Worm (Caenorhabditis elegans) whole organism, mixed stage, embryonic: ENCODE data around the gene F59B2.13.

Experiments used
- M03D4.4 ChIP-seq: sonication (generic microtip); optimal IDR thresholded peaks from 2 replicates; lab custom pipeline; 2017; ENCODE audit warnings: mild to moderate bottlenecking, missing genetic modification characterization, missing compliant biosample characterization
- bed-3 ChIP-seq: fragments of 200-800 bp; sonication (Bioruptor generic); optimal IDR thresholded peaks from 3 replicates; lab custom pipeline; 2018; ENCODE audit warnings: mild to moderate bottlenecking, missing genetic modification characterization, moderate library complexity, missing compliant biosample characterization
- blmp-1 ChIP-seq: fragments of 150-350 bp; optimal IDR thresholded peaks from 2 replicates; lab custom pipeline; 2014; ENCODE audit warnings: missing biosample characterization, missing genetic modification characterization
- ceh-39 ChIP-seq: fragments of 150-350 bp; optimal IDR thresholded peaks from 2 replicates; lab custom pipeline; 2014; ENCODE audit warnings: missing biosample characterization, missing genetic modification characterization
- ceh-43 ChIP-seq: fragments of 200-800 bp; sonication (Bioruptor generic); optimal IDR thresholded peaks from 2 replicates; lab custom pipeline; 2018; ENCODE audit warnings: mild to moderate bottlenecking, missing genetic modification characterization, moderate library complexity, missing compliant biosample characterization
- ceh-83 ChIP-seq: fragments of 200-800 bp; sonication (Bioruptor generic); optimal IDR thresholded peaks from 2 replicates; lab custom pipeline; 2018; ENCODE audit warnings: mild to moderate bottlenecking, missing genetic modification characterization, missing compliant biosample characterization
- ces-1 ChIP-seq: fragments of 150-350 bp; optimal IDR thresholded peaks from 2 replicates; lab custom pipeline; 2014; ENCODE audit warnings: missing biosample characterization, missing genetic modification reagents, missing genetic modification characterization
- cnd-1 ChIP-seq: fragments of 200-800 bp; sonication (Bioruptor generic); optimal IDR thresholded peaks from 2 replicates; lab custom pipeline; 2018; ENCODE audit warnings: mild to moderate bottlenecking, missing genetic modification characterization, missing compliant biosample characterization
- drap-1 ChIP-seq: fragments of 200-800 bp; sonication (Bioruptor generic); optimal IDR thresholded peaks from 3 replicates; lab custom pipeline; 2018; ENCODE audit warnings: mild to moderate bottlenecking, missing genetic modification characterization, missing compliant biosample characterization
- elt-1 ChIP-seq: sonication (generic microtip); optimal IDR thresholded peaks from 2 replicates; lab custom pipeline; 2017; ENCODE audit warnings: missing genetic modification characterization, mild to moderate bottlenecking, missing compliant biosample characterization, antibody characterized with exemption, moderate library complexity, borderline replicate concordance; ENCODE audit not compliant: insufficient read depth
- elt-3 ChIP-seq: fragments of 150-350 bp; optimal IDR thresholded peaks from 2 replicates; lab custom pipeline; 2014; ENCODE audit warnings: missing biosample characterization, missing genetic modification characterization
- flh-1 ChIP-seq: fragments of 200-800 bp; sonication (Bioruptor generic); optimal IDR thresholded peaks from 2 replicates; lab custom pipeline; 2018; ENCODE audit warnings: mild to moderate bottlenecking, missing genetic modification characterization, moderate library complexity, missing compliant biosample characterization
- ham-2 ChIP-seq: fragments of 200-800 bp; sonication (Bioruptor generic); optimal IDR thresholded peaks from 2 replicates; lab custom pipeline; 2018; ENCODE audit warnings: mild to moderate bottlenecking, missing genetic modification characterization, missing compliant biosample characterization
- hlh-1 ChIP-seq: fragments of 150-350 bp; optimal IDR thresholded peaks from 2 replicates; lab custom pipeline; 2014; ENCODE audit warnings: missing biosample characterization, missing genetic modification reagents, missing genetic modification characterization
- lin-13 ChIP-seq: fragments of 150-350 bp; optimal IDR thresholded peaks from 2 replicates; lab custom pipeline; 2014; ENCODE audit warnings: missing biosample characterization, missing genetic modification characterization
- lin-32 ChIP-seq: fragments of 200-800 bp; sonication (Bioruptor generic); optimal IDR thresholded peaks from 2 replicates; lab custom pipeline; 2018; ENCODE audit warnings: mild to moderate bottlenecking, missing genetic modification characterization, missing compliant biosample characterization
- lsy-2 ChIP-seq: fragments of 150-350 bp; optimal IDR thresholded peaks from 2 replicates; lab custom pipeline; 2014; ENCODE audit warnings: missing biosample characterization, missing genetic modification characterization
- mab-5 ChIP-seq: fragments of 150-350 bp; optimal IDR thresholded peaks from 2 replicates; lab custom pipeline; 2014; ENCODE audit warnings: missing biosample characterization, missing genetic modification characterization
- mep-1 ChIP-seq: fragments of 150-350 bp; optimal IDR thresholded peaks from 2 replicates; lab custom pipeline; 2017; ENCODE audit warnings: missing biosample characterization, missing genetic modification reagents, missing genetic modification characterization, inconsistent platforms
- mls-2 ChIP-seq: sonication (generic microtip); optimal IDR thresholded peaks from 2 replicates; lab custom pipeline; 2016; ENCODE audit warnings: mild to moderate bottlenecking, missing genetic modification characterization, moderate library complexity, missing compliant biosample characterization
- nhr-12 ChIP-seq: fragments of 150-350 bp; optimal IDR thresholded peaks from 2 replicates; lab custom pipeline; 2014; ENCODE audit warnings: missing biosample characterization, missing genetic modification characterization
- nhr-2 ChIP-seq: fragments of 150-350 bp; optimal IDR thresholded peaks from 2 replicates; lab custom pipeline; 2014; ENCODE audit warnings: missing biosample characterization, missing genetic modification characterization
- nhr-237 ChIP-seq: fragments of 150-350 bp; optimal IDR thresholded peaks from 2 replicates; lab custom pipeline; 2014; ENCODE audit warnings: missing biosample characterization, missing genetic modification characterization
- nhr-28 ChIP-seq: fragments of 150-350 bp; optimal IDR thresholded peaks from 2 replicates; lab custom pipeline; 2014; ENCODE audit warnings: missing biosample characterization, missing genetic modification characterization
- nhr-76 ChIP-seq: sonication (generic microtip); optimal IDR thresholded peaks from 2 replicates; lab custom pipeline; 2017; ENCODE audit warnings: missing biosample characterization, missing genetic modification characterization
- pha-4 ChIP-seq: fragments of 150-350 bp; optimal IDR thresholded peaks from 2 replicates; lab custom pipeline; 2018; ENCODE audit warnings: missing biosample characterization, missing genetic modification reagents, missing genetic modification characterization
- sem-2 ChIP-seq: fragments of 200-800 bp; sonication (Bioruptor generic); optimal IDR thresholded peaks from 2 replicates; lab custom pipeline; 2018; ENCODE audit warnings: mild to moderate bottlenecking, missing genetic modification characterization, missing compliant biosample characterization
- snpc-4 ChIP-seq: fragments of 150-350 bp; optimal IDR thresholded peaks from 2 replicates; lab custom pipeline; 2014; ENCODE audit warnings: missing biosample characterization, missing genetic modification characterization
- sptf-1 ChIP-seq: sonication (generic microtip); optimal IDR thresholded peaks from 2 replicates; lab custom pipeline; 2017; ENCODE audit warnings: mild to moderate bottlenecking, missing genetic modification characterization, moderate library complexity, missing compliant biosample characterization
- tbx-8 ChIP-seq: fragments of 200-800 bp; sonication (Bioruptor generic); optimal IDR thresholded peaks from 2 replicates; lab custom pipeline; 2018; ENCODE audit warnings: mild to moderate bottlenecking, missing genetic modification characterization, moderate library complexity, missing compliant biosample characterization
- unc-120 ChIP-seq: sonication (generic microtip); optimal IDR thresholded peaks from 2 replicates; lab custom pipeline; 2017; ENCODE audit warnings: missing genetic modification characterization, missing compliant biosample characterization; ENCODE audit not compliant: poor library complexity, severe bottlenecking
- unc-39 ChIP-seq: fragments of 150-350 bp; optimal IDR thresholded peaks from 2 replicates; lab custom pipeline; 2014; ENCODE audit warnings: missing biosample characterization, missing genetic modification characterization
- unc-62 ChIP-seq: fragments of 150-350 bp; optimal IDR thresholded peaks from 2 replicates; lab custom pipeline; 2014; ENCODE audit warnings: missing biosample characterization, missing genetic modification reagents, missing genetic modification characterization
- zip-8 ChIP-seq: fragments of 150-350 bp; optimal IDR thresholded peaks from 2 replicates; lab custom pipeline; 2014; ENCODE audit warnings: missing biosample characterization, missing genetic modification characterization
- ztf-11 ChIP-seq: fragments of 150-350 bp; optimal IDR thresholded peaks from 2 replicates; lab custom pipeline; 2014; ENCODE audit warnings: missing biosample characterization, missing genetic modification characterization

The F59B2.13 gene

ce11 chrIII:9054414-9055147 lies 27.7 kb upstream of the F59B2.13 start, which contains the start of gene cls-2:
TSS of gene cls-2 (plus strand) at chrIII:9055048.
- TF ChIP-seq mls-2 (tag; lab: Kevin White, UChicago) (no peak), elt-3 (tag; lab: Kevin White, UChicago) (no peak), cnd-1 (no peak), nhr-12 (tag; lab: Kevin White, UChicago) (no peak), unc-120 (tag; lab: Kevin White, UChicago) (peak; percentile 10), zip-8 (no peak), bed-3 (GFP tag; lab: Kevin White, UChicago) (no peak), ztf-11 (tag; lab: Kevin White, UChicago) (no peak), mep-1 (peak; percentile 7), lin-13 (tag; lab: Kevin White, UChicago) (no peak), snpc-4 (no peak), ceh-83 (no peak), flh-1 (GFP tag; lab: Kevin White, UChicago) (no peak)

DNA sequence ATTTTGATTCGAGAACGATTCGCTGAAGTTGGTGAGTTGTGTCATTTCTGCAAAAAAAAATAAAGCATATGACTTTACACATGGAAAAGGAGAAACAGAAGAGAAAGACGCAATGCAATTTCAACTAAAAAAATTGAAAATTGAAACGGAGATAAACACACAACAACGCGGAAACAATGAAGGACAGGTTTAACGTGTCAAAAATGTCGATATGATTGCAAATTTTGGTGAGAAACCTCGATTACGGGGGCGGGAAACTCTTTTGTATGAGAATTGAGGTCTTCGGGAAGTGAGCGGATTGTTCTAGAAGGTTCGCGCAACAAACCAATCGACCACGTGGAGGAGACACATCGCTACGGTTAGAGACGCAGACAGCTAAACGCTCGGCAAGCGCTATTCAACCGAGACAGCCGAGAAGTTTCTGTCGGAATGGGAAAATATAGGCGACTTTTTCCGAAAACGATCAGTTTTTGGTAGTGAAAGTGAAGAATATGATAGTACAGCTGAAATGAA lies 26.9 kb upstream of the F59B2.13 start, which contains the start of gene R107.5:
Gene R107.5, minus strand, starts transcription at position 51 of the 513 bp plus-strand sequence.
- peak; percentile 89 for TF ChIP-seq lin-13 (tag; lab: Kevin White, UChicago)
- peak; percentile 74 for TF ChIP-seq ces-1 (GFP tag; lab: Kevin White, UChicago)
- TF ChIP-seq flh-1 (GFP tag; lab: Kevin White, UChicago), result no peak
- TF ChIP-seq tbx-8 (GFP tag; lab: Kevin White, UChicago), result no peak
- TF ChIP-seq nhr-12 (tag; lab: Kevin White, UChicago), result no peak
- peak; percentile 97 for TF ChIP-seq pha-4 (tag; lab: Kevin White, UChicago)
- TF ChIP-seq mab-5 (tag; lab: Kevin White, UChicago), result no peak
- no peak for TF ChIP-seq lin-32 (GFP tag; lab: Kevin White, UChicago)
- TF ChIP-seq zip-8, result no peak
- TF ChIP-seq nhr-2 (tag; lab: Kevin White, UChicago), result peak; percentile 13
- TF ChIP-seq mls-2 (tag; lab: Kevin White, UChicago), result peak; percentile 91
- TF ChIP-seq cnd-1, result peak; percentile 55
- peak; percentile 36 for TF ChIP-seq ceh-43 (GFP tag; lab: Kevin White, UChicago)
- peak; percentile 60 for TF ChIP-seq ztf-11 (tag; lab: Kevin White, UChicago)
- TF ChIP-seq elt-3 (tag; lab: Kevin White, UChicago), result peak; percentile 75
- peak; percentile 80 for TF ChIP-seq mep-1
- peak; percentile 1 for TF ChIP-seq sem-2
- no peak for TF ChIP-seq elt-1
- TF ChIP-seq sptf-1 (tag; lab: Kevin White, UChicago), result peak; percentile 69
- peak; percentile 34 for TF ChIP-seq bed-3 (GFP tag; lab: Kevin White, UChicago)
- peak; percentile 69 for TF ChIP-seq ceh-83
- TF ChIP-seq unc-39 (tag; lab: Kevin White, UChicago), result no peak
- TF ChIP-seq drap-1 (GFP tag; lab: Kevin White, UChicago), result peak; percentile 56
- TF ChIP-seq unc-120 (tag; lab: Kevin White, UChicago), result peak; percentile 33
- TF ChIP-seq ceh-39 (tag; lab: Kevin White, UChicago), result peak; percentile 92
- no peak for TF ChIP-seq snpc-4
- TF ChIP-seq nhr-28 (tag; lab: Kevin White, UChicago), result no peak
- peak; percentile 20 for TF ChIP-seq hlh-1
- TF ChIP-seq blmp-1 (tag; lab: Kevin White, UChicago), result peak; percentile 66
- TF ChIP-seq ham-2, result peak; percentile 92
- TF ChIP-seq nhr-76, result no peak
- peak; percentile 72 for TF ChIP-seq nhr-237 (tag; lab: Kevin White, UChicago)
- TF ChIP-seq lsy-2, result peak; percentile 75
- TF ChIP-seq M03D4.4 (tag; lab: Kevin White, UChicago), result peak; percentile 51
- peak; percentile 86 for TF ChIP-seq unc-62 (GFP tag; lab: Kevin White, UChicago)

DNA sequence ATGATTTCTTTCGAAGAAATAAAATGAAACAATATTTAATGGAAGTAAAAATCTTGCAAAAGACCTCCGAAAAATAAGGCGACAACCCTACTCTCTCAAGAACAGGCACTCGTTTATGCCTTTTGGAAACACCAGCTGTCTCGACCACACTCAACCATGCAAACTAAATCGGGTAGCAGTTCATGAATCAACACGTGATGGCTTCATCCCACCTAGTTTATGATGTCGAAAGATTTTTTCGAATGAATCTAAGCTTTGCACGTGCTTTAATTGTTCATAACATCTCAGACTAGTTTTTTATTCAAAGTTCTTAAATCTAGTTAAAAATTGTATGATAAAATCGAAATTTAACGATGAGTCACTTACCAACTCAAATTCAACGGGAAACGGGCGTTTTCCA lies 26.4 kb upstream of the F59B2.13 start:
- TF ChIP-seq nhr-12 (tag; lab: Kevin White, UChicago), result no peak
- no peak for TF ChIP-seq sptf-1 (tag; lab: Kevin White, UChicago)
- TF ChIP-seq cnd-1, result peak; percentile 26
- TF ChIP-seq drap-1 (GFP tag; lab: Kevin White, UChicago), result no peak
- no peak for TF ChIP-seq nhr-76
